Fruit fly (Drosophila melanogaster) whole organism, embryonic: Measurements from ENCODE around the gene CG10581.
A peak's percentile ranks its signal among the peaks of the same experiment; 100 is the strongest.

Experiments used
- Atf3 ChIP-seq: fragments of 200-800 bp; sonication (Bioruptor generic); optimal IDR thresholded peaks from 3 replicates; lab custom pipeline; 2016; ENCODE audit warnings: missing biosample characterization, missing genetic modification characterization
- BEAF-32 ChIP-seq: fragments of 200-800 bp; sonication (Bioruptor generic); optimal IDR thresholded peaks from 3 replicates; lab custom pipeline; 2017; ENCODE audit warnings: missing biosample characterization, missing genetic modification characterization, mild to moderate bottlenecking, moderate library complexity, missing genetic modification reagents
- Bdp1 ChIP-seq: fragments of 200-800 bp; sonication (Bioruptor generic); optimal IDR thresholded peaks from 3 replicates; lab custom pipeline; 2016; ENCODE audit warnings: missing biosample characterization, missing genetic modification characterization
- Bgb ChIP-seq: fragments of 200-800 bp; sonication (Bioruptor generic); IDR thresholded peaks from 2 replicates; pipeline ENCODE4 v1.3.6; 2022; ENCODE audit warnings: missing biosample characterization, missing genetic modification characterization; ENCODE audit not compliant: partially characterized antibody
- C15 ChIP-seq: fragments of 200-800 bp; sonication (Bioruptor generic); IDR thresholded peaks from 3 replicates; pipeline ENCODE4 v1.3.6; 2022; ENCODE audit warnings: missing biosample characterization, missing genetic modification characterization
- CG10462 ChIP-seq: fragments of 200-800 bp; sonication (Bioruptor generic); optimal IDR thresholded peaks from 2 replicates; lab custom pipeline; 2016; ENCODE audit warnings: missing biosample characterization, missing genetic modification characterization
- CG16813 ChIP-seq: fragments of 200-800 bp; sonication (Bioruptor generic); IDR thresholded peaks from 3 replicates; pipeline ENCODE4 v1.3.6; 2022; ENCODE audit warnings: missing biosample characterization, missing genetic modification characterization; ENCODE audit not compliant: partially characterized antibody
- CG17361 ChIP-seq: fragments of 200-800 bp; sonication (Bioruptor generic); IDR thresholded peaks from 3 replicates; pipeline ENCODE4 v1.3.6; 2022; ENCODE audit warnings: missing biosample characterization, missing genetic modification characterization
- CG30431 ChIP-seq: fragments of 200-800 bp; sonication (Bioruptor generic); optimal IDR thresholded peaks from 2 replicates; lab custom pipeline; 2017; ENCODE audit warnings: missing biosample characterization, missing genetic modification characterization
- CG31365 ChIP-seq: fragments of 200-800 bp; sonication (Bioruptor generic); optimal IDR thresholded peaks from 2 replicates; lab custom pipeline; 2018; ENCODE audit warnings: missing biosample characterization, mild to moderate bottlenecking, missing genetic modification characterization
- CG3163 ChIP-seq: fragments of 200-800 bp; sonication (Bioruptor generic); optimal IDR thresholded peaks from 3 replicates; lab custom pipeline; 2016; ENCODE audit warnings: missing biosample characterization, missing genetic modification characterization
- CG3838 ChIP-seq: fragments of 200-800 bp; sonication (Bioruptor generic); optimal IDR thresholded peaks from 3 replicates; lab custom pipeline; 2016; ENCODE audit warnings: missing biosample characterization, missing genetic modification characterization
- CG4424 ChIP-seq: fragments of 200-800 bp; sonication (Bioruptor generic); optimal IDR thresholded peaks from 3 replicates; lab custom pipeline; 2016; ENCODE audit warnings: missing biosample characterization, missing genetic modification characterization
- CG4707 ChIP-seq: fragments of 200-800 bp; sonication (Bioruptor generic); optimal IDR thresholded peaks from 2 replicates; lab custom pipeline; 2018; ENCODE audit warnings: missing biosample characterization, mild to moderate bottlenecking, missing genetic modification characterization, moderate library complexity
- CG7786 ChIP-seq: fragments of 200-800 bp; sonication (Bioruptor generic); optimal IDR thresholded peaks from 2 replicates; lab custom pipeline; 2016; ENCODE audit warnings: missing biosample characterization, missing genetic modification characterization
- Chrac-16 ChIP-seq: fragments of 200-800 bp; sonication (Bioruptor generic); optimal IDR thresholded peaks from 3 replicates; lab custom pipeline; 2016; ENCODE audit warnings: missing biosample characterization, missing genetic modification characterization
- Dp ChIP-seq: fragments of 200-800 bp; sonication (Bioruptor generic); optimal IDR thresholded peaks from 2 replicates; lab custom pipeline; 2018; ENCODE audit warnings: missing biosample characterization, mild to moderate bottlenecking, missing genetic modification characterization, moderate library complexity
- GATAe ChIP-seq: fragments of 200-800 bp; sonication (Bioruptor generic); conservative IDR thresholded peaks from 2 replicates; pipeline ENCODE4 v1.3.6; 2022; ENCODE audit warnings: missing biosample characterization, missing genetic modification characterization
- H2.0 ChIP-seq: fragments of 200-800 bp; sonication (Bioruptor generic); IDR thresholded peaks from 2 replicates; pipeline ENCODE4 v1.3.6; 2022; ENCODE audit warnings: missing biosample characterization, missing genetic modification characterization
- Lim3 ChIP-seq: fragments of 200-800 bp; sonication (Bioruptor generic); IDR thresholded peaks from 2 replicates; pipeline ENCODE4 v1.3.6; 2022; ENCODE audit warnings: missing biosample characterization, missing genetic modification characterization
- Mad ChIP-seq: fragments of 200-800 bp; sonication (Bioruptor generic); optimal IDR thresholded peaks from 2 replicates; lab custom pipeline; 2016; ENCODE audit warnings: missing biosample characterization, missing genetic modification characterization
- Mrtf ChIP-seq: fragments of 200-800 bp; sonication (Bioruptor generic); IDR thresholded peaks from 3 replicates; pipeline ENCODE4 v1.3.6; 2022; ENCODE audit warnings: missing biosample characterization, missing genetic modification characterization
- NC2β ChIP-seq: fragments of 200-800 bp; sonication (Bioruptor generic); optimal IDR thresholded peaks from 2 replicates; lab custom pipeline; 2016; ENCODE audit warnings: missing biosample characterization, missing genetic modification characterization
- NFAT ChIP-seq: fragments of 200-800 bp; sonication (Bioruptor generic); IDR thresholded peaks from 2 replicates; pipeline ENCODE4 v1.3.6; 2022; ENCODE audit warnings: missing biosample characterization, missing genetic modification characterization
- Sry-δ ChIP-seq: fragments of 200-800 bp; sonication (Bioruptor generic); optimal IDR thresholded peaks from 2 replicates; lab custom pipeline; 2016; ENCODE audit warnings: missing biosample characterization, missing genetic modification characterization
- Xbp1 ChIP-seq: fragments of 200-800 bp; sonication (Bioruptor generic); optimal IDR thresholded peaks from 3 replicates; lab custom pipeline; 2016; ENCODE audit warnings: missing biosample characterization, mild to moderate bottlenecking, missing genetic modification characterization
- YL-1 ChIP-seq: fragments of 200-800 bp; sonication (Bioruptor generic); optimal IDR thresholded peaks from 3 replicates; lab custom pipeline; 2017; ENCODE audit warnings: missing biosample characterization, mild to moderate bottlenecking, missing genetic modification characterization
- al ChIP-seq: fragments of 200-800 bp; sonication (Bioruptor generic); IDR thresholded peaks from 2 replicates; pipeline ENCODE4 v1.3.6; 2022; ENCODE audit warnings: missing biosample characterization, missing genetic modification characterization
- bab2 ChIP-seq: fragments of 200-800 bp; sonication (Bioruptor generic); optimal IDR thresholded peaks from 2 replicates; lab custom pipeline; 2016; ENCODE audit warnings: missing biosample characterization, missing genetic modification characterization
- chn ChIP-seq: fragments of 200-800 bp; sonication (Bioruptor generic); optimal IDR thresholded peaks from 2 replicates; lab custom pipeline; 2016; ENCODE audit warnings: missing biosample characterization, missing genetic modification characterization
- danr ChIP-seq: fragments of 200-800 bp; sonication (Bioruptor generic); IDR thresholded peaks from 2 replicates; pipeline ENCODE4 v1.3.6; 2022; ENCODE audit warnings: missing biosample characterization, missing genetic modification characterization
- ewg ChIP-seq: fragments of 200-800 bp; sonication (Bioruptor generic); optimal IDR thresholded peaks from 3 replicates; lab custom pipeline; 2017; ENCODE audit warnings: mild to moderate bottlenecking, missing biosample characterization, missing genetic modification reagents, missing genetic modification characterization
- gcm ChIP-seq: fragments of 200-800 bp; sonication (Bioruptor generic); optimal IDR thresholded peaks from 2 replicates; lab custom pipeline; 2019; ENCODE audit warnings: missing biosample characterization, mild to moderate bottlenecking, missing genetic modification characterization, moderate library complexity
- gfzf ChIP-seq: fragments of 200-800 bp; sonication (Bioruptor generic); optimal IDR thresholded peaks from 2 replicates; lab custom pipeline; 2016; ENCODE audit warnings: missing biosample characterization, mild to moderate bottlenecking, missing genetic modification characterization, moderate library complexity
- kay ChIP-seq: fragments of 200-800 bp; sonication (Bioruptor generic); optimal IDR thresholded peaks from 2 replicates; lab custom pipeline; 2016; ENCODE audit warnings: missing biosample characterization, missing genetic modification characterization
- knrl ChIP-seq: fragments of 200-800 bp; sonication (Bioruptor generic); IDR thresholded peaks from 3 replicates; pipeline ENCODE4 v1.3.6; 2022; ENCODE audit warnings: missing biosample characterization, missing genetic modification characterization; ENCODE audit not compliant: partially characterized antibody
- otp ChIP-seq: fragments of 200-800 bp; sonication (Bioruptor generic); IDR thresholded peaks from 3 replicates; pipeline ENCODE4, ENCODE4 v1.3.6; 2022; ENCODE audit warnings: missing biosample characterization, missing genetic modification characterization
- p53 ChIP-seq: fragments of 200-800 bp; sonication (Bioruptor generic); optimal IDR thresholded peaks from 2 replicates; lab custom pipeline; 2016; ENCODE audit warnings: missing biosample characterization, missing genetic modification characterization
- pho ChIP-seq: fragments of 200-800 bp; sonication (Bioruptor generic); optimal IDR thresholded peaks from 2 replicates; lab custom pipeline; 2016; ENCODE audit warnings: missing biosample characterization, missing genetic modification characterization
- pita ChIP-seq: fragments of 200-800 bp; sonication (Bioruptor generic); optimal IDR thresholded peaks from 2 replicates; lab custom pipeline; 2017; ENCODE audit warnings: missing biosample characterization, mild to moderate bottlenecking, missing genetic modification characterization
- pnt ChIP-seq: fragments of 200-800 bp; sonication (Bioruptor generic); optimal IDR thresholded peaks from 3 replicates; lab custom pipeline; 2016; ENCODE audit warnings: missing biosample characterization, missing genetic modification characterization
- pros ChIP-seq: fragments of 200-800 bp; sonication (Bioruptor generic); optimal IDR thresholded peaks from 3 replicates; lab custom pipeline; 2019; ENCODE audit warnings: missing biosample characterization, mild to moderate bottlenecking, missing genetic modification characterization, moderate library complexity
- pum ChIP-seq: fragments of 200-800 bp; sonication (Bioruptor generic); optimal IDR thresholded peaks from 2 replicates; lab custom pipeline; 2016; ENCODE audit warnings: missing biosample characterization, missing genetic modification characterization
- ranshi ChIP-seq: fragments of 200-800 bp; sonication (Bioruptor generic); IDR thresholded peaks from 2 replicates; pipeline ENCODE4 v1.3.6; 2022; ENCODE audit warnings: missing biosample characterization, missing genetic modification characterization
- rib ChIP-seq: fragments of 200-800 bp; sonication (Bioruptor generic); IDR thresholded peaks from 2 replicates; pipeline ENCODE4 v1.3.6; 2022; ENCODE audit warnings: missing biosample characterization, missing genetic modification characterization
- run ChIP-seq: fragments of 200-800 bp; sonication (Bioruptor generic); optimal IDR thresholded peaks from 3 replicates; lab custom pipeline; 2018; ENCODE audit warnings: missing biosample characterization, mild to moderate bottlenecking, missing genetic modification characterization
- schlank ChIP-seq: fragments of 200-800 bp; sonication (Bioruptor generic); optimal IDR thresholded peaks from 2 replicates; lab custom pipeline; 2018; ENCODE audit warnings: missing biosample characterization, mild to moderate bottlenecking, missing genetic modification characterization
- so ChIP-seq: fragments of 200-800 bp; sonication (Bioruptor generic); IDR thresholded peaks from 3 replicates; pipeline ENCODE4 v1.3.6; 2022; ENCODE audit warnings: missing biosample characterization, missing genetic modification characterization
- ssp ChIP-seq: fragments of 200-800 bp; sonication (Bioruptor generic); IDR thresholded peaks from 2 replicates; pipeline ENCODE4 v1.3.6; 2022; ENCODE audit warnings: missing biosample characterization, missing genetic modification characterization
- usp ChIP-seq: fragments of >200 bp; optimal IDR thresholded peaks from 2 replicates; lab custom pipeline; 2017; ENCODE audit warnings: missing biosample characterization, missing genetic modification characterization
- wor ChIP-seq: fragments of 200-800 bp; sonication (Bioruptor generic); IDR thresholded peaks from 2 replicates; pipeline ENCODE4 v1.3.6; 2022; ENCODE audit warnings: missing biosample characterization, missing genetic modification characterization
- z ChIP-seq: fragments of 200-800 bp; sonication (Bioruptor generic); IDR thresholded peaks from 3 replicates; pipeline ENCODE4 v1.3.6; 2022; ENCODE audit warnings: missing biosample characterization, missing genetic modification characterization

CG10581 gene

DNA sequence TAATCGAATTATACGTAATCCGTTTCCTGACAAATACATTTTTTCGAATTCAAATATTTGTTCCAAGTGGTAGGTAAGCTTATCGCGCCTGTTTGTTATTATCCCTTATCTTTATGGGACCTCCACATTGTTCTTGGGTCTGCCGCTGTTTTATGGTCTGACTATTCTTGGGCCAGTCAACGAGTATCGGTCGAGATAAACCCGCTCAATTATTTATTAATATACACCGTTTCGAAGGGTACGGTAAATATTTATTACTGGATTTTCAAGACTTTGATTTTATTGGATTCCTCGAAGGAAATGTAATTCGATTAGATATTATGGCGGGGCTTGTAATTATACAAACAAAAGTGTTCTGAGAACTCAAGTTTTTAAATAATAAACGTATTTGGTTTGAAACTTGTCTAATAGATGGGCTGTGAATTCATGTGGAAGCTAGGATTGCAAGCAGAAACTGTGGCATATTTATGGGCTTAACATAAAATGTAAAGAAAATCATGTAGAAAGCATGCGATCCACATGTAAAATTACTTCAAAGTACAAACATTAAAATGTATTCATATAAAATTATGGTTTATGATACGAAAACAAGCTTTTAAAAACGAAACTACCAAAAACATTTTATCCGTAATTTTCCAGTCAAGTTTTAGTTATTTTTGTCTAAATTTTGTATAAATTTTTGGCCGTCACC is 31.4 kb upstream of the CG10581 start, which contains the start of gene CG43072 (continued):
- peak; percentile 31 for TF ChIP-seq CG31365 (tag; lab: Kevin White, UChicago)
- no peak for TF ChIP-seq ewg (GFP tag; lab: Kevin White, UChicago)
- no peak for TF ChIP-seq knrl (GFP tag; lab: Robert Waterston, UW)
- TF ChIP-seq C15 (GFP tag; lab: Robert Waterston, UW): no peak
- no peak for TF ChIP-seq so (GFP tag; lab: Robert Waterston, UW)
- TF ChIP-seq Sry-δ (GFP tag; lab: Kevin White, UChicago): no peak
- TF ChIP-seq pros (GFP tag; lab: Kevin White, UChicago): no peak
- no peak for TF ChIP-seq CG3838 (GFP tag; lab: Kevin White, UChicago)
- no peak for TF ChIP-seq ranshi (GFP tag; lab: Robert Waterston, UW)
- no peak for TF ChIP-seq danr (GFP tag; lab: Robert Waterston, UW)
- peak; percentile 3 for TF ChIP-seq YL-1
- no peak for TF ChIP-seq p53 (GFP tag; lab: Kevin White, UChicago)
- no peak for TF ChIP-seq Xbp1 (GFP tag; lab: Kevin White, UChicago)
- no peak for TF ChIP-seq schlank (tag; lab: Kevin White, UChicago)
- TF ChIP-seq run (tag; lab: Kevin White, UChicago): peak; percentile 22
- TF ChIP-seq NFAT (GFP tag; lab: Robert Waterston, UW): no peak
- TF ChIP-seq Bdp1: no peak
- TF ChIP-seq Dp: peak; percentile 11
- no peak for TF ChIP-seq CG4424 (GFP tag; lab: Kevin White, UChicago)
- TF ChIP-seq Mad (GFP tag; lab: Kevin White, UChicago): no peak
- TF ChIP-seq Lim3: no peak
- no peak for TF ChIP-seq otp (GFP tag; lab: Robert Waterston, UW)
- no peak for TF ChIP-seq ssp
- no peak for TF ChIP-seq pum (GFP tag; lab: Kevin White, UChicago)
- no peak; the same call in 2 of the 3 replicates for TF ChIP-seq CG17361 (GFP tag; lab: Robert Waterston, UW)
- TF ChIP-seq pho (GFP tag; lab: Kevin White, UChicago): no peak
- no peak for TF ChIP-seq wor (GFP tag; lab: Robert Waterston, UW)
- TF ChIP-seq CG4707 (GFP tag; lab: Kevin White, UChicago): peak; percentile 40
- no peak for TF ChIP-seq CG3163 (GFP tag; lab: Kevin White, UChicago)
- TF ChIP-seq Chrac-16 (GFP tag; lab: Kevin White, UChicago): no peak
- TF ChIP-seq CG7786: no peak
- peak; percentile 67 for TF ChIP-seq Bgb (GFP tag; lab: Robert Waterston, UW)
- peak; percentile 36 for TF ChIP-seq gcm (GFP tag; lab: Kevin White, UChicago)
- no peak for TF ChIP-seq bab2 (GFP tag; lab: Kevin White, UChicago)
- no peak for TF ChIP-seq CG10462 (GFP tag; lab: Kevin White, UChicago)
- TF ChIP-seq H2.0 (GFP tag; lab: Robert Waterston, UW): no peak
- TF ChIP-seq rib (GFP tag; lab: Robert Waterston, UW): no peak
- peak; percentile 34; the same call in 1 of the 3 replicates for TF ChIP-seq CG16813 (GFP tag; lab: Robert Waterston, UW)
- peak; percentile 63 for TF ChIP-seq pita (GFP tag; lab: Kevin White, UChicago)
- no peak for TF ChIP-seq NC2β (GFP tag; lab: Kevin White, UChicago)
- TF ChIP-seq CG30431 (GFP tag; lab: Kevin White, UChicago): no peak
- no peak for TF ChIP-seq usp (GFP tag; lab: Kevin White, UChicago)
- no peak for TF ChIP-seq kay
- TF ChIP-seq Mrtf (GFP tag; lab: Robert Waterston, UW): no peak
- no peak for TF ChIP-seq gfzf (GFP tag; lab: Kevin White, UChicago)
- TF ChIP-seq chn (GFP tag; lab: Kevin White, UChicago): no peak
- no peak for TF ChIP-seq pnt (GFP tag; lab: Kevin White, UChicago)
- TF ChIP-seq al: no peak
- TF ChIP-seq Atf3 (GFP tag; lab: Kevin White, UChicago): no peak
- no peak for TF ChIP-seq z
- no peak for TF ChIP-seq GATAe
- no peak for TF ChIP-seq BEAF-32
